Worm (Caenorhabditis elegans): Measurements from ENCODE around the gene R08D7.5.

ce11 chrIII:8983135-8983534 is 9.2 kb downstream of the R08D7.5 start:
- TF ChIP-seq ama-1 (optimal IDR thresholded peaks at IDR 0.05) (no peak), hmbx-1 (tag; optimal IDR thresholded peaks at IDR 0.05) (no peak), hnd-1 (tag; optimal IDR thresholded peaks at IDR 0.05) (no peak), B0310.2 (tag; optimal IDR thresholded peaks at IDR 0.05) (no peak), flt-1 (GFP tag; IDR thresholded peaks at IDR 0.05) (no peak), tbx-37 (GFP tag; conservative IDR thresholded peaks at IDR 0.05) (no peak), tbx-11 (GFP tag; IDR thresholded peaks at IDR 0.05) (no peak), F13C5.2 (tag; optimal IDR thresholded peaks at IDR 0.05) (no peak), hmg-4 (GFP tag; optimal IDR thresholded peaks at IDR 0.05) (no peak), tra-4 (tag; optimal IDR thresholded peaks at IDR 0.05) (no peak), ets-7 (tag; optimal IDR thresholded peaks at IDR 0.05) (no peak), ceh-13 (GFP tag; optimal IDR thresholded peaks at IDR 0.05) (no peak), ceh-36 (tag; optimal IDR thresholded peaks at IDR 0.05) (no peak)

Measured in whole organism, early embryonic.